Worm (Caenorhabditis elegans) whole organism, L3 larva: ENCODE results near the gene npp-23.
A peak's percentile ranks its signal among the peaks of the same experiment; 100 is the strongest.

Experiments
- R02D3.7 ChIP-seq: fragments of 150-350 bp; optimal IDR thresholded peaks from 2 replicates; lab custom pipeline; 2014; ENCODE audit warnings: missing biosample characterization, missing genetic modification characterization
- aly-2 ChIP-seq: fragments of 150-350 bp; optimal IDR thresholded peaks from 2 replicates; lab custom pipeline; 2014; ENCODE audit warnings: missing biosample characterization, missing genetic modification characterization
- ama-1 ChIP-seq: fragments of 150-350 bp; optimal IDR thresholded peaks from 2 replicates; lab custom pipeline; 2018
- ceh-16 ChIP-seq: sonication (generic microtip); optimal IDR thresholded peaks from 2 replicates; lab custom pipeline; 2017; ENCODE audit warnings: missing biosample characterization, missing genetic modification characterization
- ceh-28 ChIP-seq: fragments of 150-350 bp; optimal IDR thresholded peaks from 2 replicates; lab custom pipeline; 2014; ENCODE audit warnings: missing biosample characterization, missing genetic modification reagents, missing genetic modification characterization
- ceh-82 ChIP-seq: fragments of 150-350 bp; optimal IDR thresholded peaks from 2 replicates; lab custom pipeline; 2014; ENCODE audit warnings: missing biosample characterization, missing genetic modification characterization
- ceh-9 ChIP-seq: sonication (generic microtip); optimal IDR thresholded peaks from 2 replicates; lab custom pipeline; 2018; ENCODE audit warnings: missing biosample characterization, missing genetic modification characterization
- daf-12 ChIP-seq: fragments of 150-350 bp; optimal IDR thresholded peaks from 2 replicates; lab custom pipeline; 2014; ENCODE audit warnings: missing biosample characterization, missing genetic modification reagents, missing genetic modification characterization
- egl-27 ChIP-seq: sonication (generic microtip); optimal IDR thresholded peaks from 4 replicates; lab custom pipeline; 2017; ENCODE audit warnings: missing biosample characterization, missing genetic modification reagents, missing genetic modification characterization
- egl-5 ChIP-seq: fragments of 150-350 bp; optimal IDR thresholded peaks from 2 replicates; lab custom pipeline; 2017; ENCODE audit warnings: missing biosample characterization, missing genetic modification reagents, missing genetic modification characterization, inconsistent platforms
- elt-1 ChIP-seq: fragments of 150-350 bp; optimal IDR thresholded peaks from 2 replicates; lab custom pipeline; 2014; ENCODE audit warnings: missing biosample characterization, missing genetic modification characterization
- elt-2 ChIP-seq: sonication (generic microtip); optimal IDR thresholded peaks from 2 replicates; lab custom pipeline; 2016; ENCODE audit warnings: missing genetic modification reagents, mild to moderate bottlenecking, missing genetic modification characterization, missing compliant biosample characterization
- elt-3 ChIP-seq, 3 experiments: fragments of 150-350 bp in 1 of 3; sonication (generic microtip) in 2 of 3; optimal IDR thresholded peaks; 2 replicates in 2 of 3; 4 replicates in 1 of 3; lab custom pipeline; 2014 to 2017; ENCODE audit warnings: missing biosample characterization in 3 of 3, missing genetic modification characterization in 3 of 3
- eor-1 ChIP-seq, 2 experiments: fragments of 150-350 bp; optimal IDR thresholded peaks; 2 replicates each; lab custom pipeline; 2014 to 2018; ENCODE audit warnings: missing biosample characterization in 2 of 2, missing genetic modification characterization in 2 of 2
- fkh-10 ChIP-seq: sonication (generic microtip); optimal IDR thresholded peaks from 2 replicates; lab custom pipeline; 2017; ENCODE audit warnings: missing biosample characterization, missing genetic modification reagents, missing genetic modification characterization
- fkh-2 ChIP-seq: fragments of 150-350 bp; optimal IDR thresholded peaks from 2 replicates; lab custom pipeline; 2014; ENCODE audit warnings: missing biosample characterization, missing genetic modification reagents, missing genetic modification characterization
- fos-1 ChIP-seq: fragments of 150-350 bp; optimal IDR thresholded peaks from 2 replicates; lab custom pipeline; 2014; ENCODE audit warnings: missing biosample characterization, missing genetic modification characterization
- hmg-11 ChIP-seq: sonication (generic microtip); optimal IDR thresholded peaks from 2 replicates; lab custom pipeline; 2016; ENCODE audit warnings: missing genetic modification characterization, missing compliant biosample characterization
- jun-1 ChIP-seq: fragments of 150-350 bp; optimal IDR thresholded peaks from 2 replicates; lab custom pipeline; 2014; ENCODE audit warnings: missing biosample characterization, missing genetic modification reagents, missing genetic modification characterization
- lin-15B ChIP-seq: fragments of 150-350 bp; optimal IDR thresholded peaks from 2 replicates; lab custom pipeline; 2014; ENCODE audit warnings: missing biosample characterization, missing genetic modification characterization
- lin-39 ChIP-seq: fragments of 150-350 bp; optimal IDR thresholded peaks from 2 replicates; lab custom pipeline; 2018; ENCODE audit warnings: missing biosample characterization, missing genetic modification reagents, missing genetic modification characterization
- lsy-12 ChIP-seq: sonication (generic microtip); optimal IDR thresholded peaks from 2 replicates; lab custom pipeline; 2016; ENCODE audit warnings: mild to moderate bottlenecking, missing genetic modification characterization, missing compliant biosample characterization
- mdl-1 ChIP-seq: fragments of 150-350 bp; optimal IDR thresholded peaks from 2 replicates; lab custom pipeline; 2014; ENCODE audit warnings: missing biosample characterization, missing genetic modification characterization
- mml-1 ChIP-seq: fragments of 150-350 bp; sonication (generic microtip); optimal IDR thresholded peaks from 3 replicates; lab custom pipeline; 2014; ENCODE audit warnings: missing biosample characterization, missing genetic modification characterization
- nfya-1 ChIP-seq: sonication (generic microtip); optimal IDR thresholded peaks from 2 replicates; lab custom pipeline; 2017; ENCODE audit warnings: missing genetic modification characterization, mild to moderate bottlenecking, missing compliant biosample characterization, antibody characterized with exemption, moderate library complexity; ENCODE audit not compliant: insufficient read depth
- nhr-11 ChIP-seq: fragments of 150-350 bp; optimal IDR thresholded peaks from 2 replicates; lab custom pipeline; 2014; ENCODE audit warnings: missing biosample characterization, missing genetic modification characterization
- nhr-23 ChIP-seq: fragments of 150-350 bp; optimal IDR thresholded peaks from 2 replicates; lab custom pipeline; 2014; ENCODE audit warnings: missing biosample characterization, missing genetic modification reagents, missing genetic modification characterization
- nhr-237 ChIP-seq: fragments of 150-350 bp; optimal IDR thresholded peaks from 2 replicates; lab custom pipeline; 2014; ENCODE audit warnings: missing biosample characterization, missing genetic modification characterization
- nhr-25 ChIP-seq: sonication (generic microtip); optimal IDR thresholded peaks from 2 replicates; lab custom pipeline; 2017; ENCODE audit warnings: missing biosample characterization, missing genetic modification characterization
- nhr-28 ChIP-seq: fragments of 150-350 bp; optimal IDR thresholded peaks from 2 replicates; lab custom pipeline; 2014; ENCODE audit warnings: missing biosample characterization, missing genetic modification characterization
- nhr-76 ChIP-seq: fragments of 150-350 bp; sonication (generic microtip); optimal IDR thresholded peaks from 5 replicates; lab custom pipeline; 2014; ENCODE audit warnings: missing biosample characterization, missing genetic modification characterization
- nhr-77 ChIP-seq: fragments of 150-350 bp; optimal IDR thresholded peaks from 2 replicates; lab custom pipeline; 2014; ENCODE audit warnings: missing biosample characterization, missing genetic modification characterization
- pha-4 ChIP-seq: fragments of 150-350 bp; optimal IDR thresholded peaks from 2 replicates; lab custom pipeline; 2014; ENCODE audit warnings: missing biosample characterization, missing genetic modification reagents, missing genetic modification characterization
- pqm-1 ChIP-seq: fragments of 150-350 bp; optimal IDR thresholded peaks from 2 replicates; lab custom pipeline; 2017; ENCODE audit warnings: missing biosample characterization, missing genetic modification characterization, inconsistent platforms
- sea-2 ChIP-seq: fragments of 150-350 bp; sonication (generic microtip); optimal IDR thresholded peaks from 4 replicates; lab custom pipeline; 2014; ENCODE audit warnings: missing biosample characterization, missing genetic modification reagents, missing genetic modification characterization
- snpc-4 ChIP-seq: fragments of 150-350 bp; optimal IDR thresholded peaks from 2 replicates; lab custom pipeline; 2014; ENCODE audit warnings: missing biosample characterization, missing genetic modification characterization
- tbx-2 ChIP-seq: sonication (generic microtip); optimal IDR thresholded peaks from 2 replicates; lab custom pipeline; 2016; ENCODE audit warnings: mild to moderate bottlenecking, missing genetic modification characterization, missing compliant biosample characterization
- unc-39 ChIP-seq: sonication (generic microtip); optimal IDR thresholded peaks from 4 replicates; lab custom pipeline; 2017; ENCODE audit warnings: missing biosample characterization, missing genetic modification characterization
- unc-62 ChIP-seq: fragments of 150-350 bp; sonication (generic microtip); optimal IDR thresholded peaks from 4 replicates; lab custom pipeline; 2014; ENCODE audit warnings: missing biosample characterization, missing genetic modification reagents, missing genetic modification characterization
- ztf-11 ChIP-seq: fragments of 150-350 bp; optimal IDR thresholded peaks from 2 replicates; lab custom pipeline; 2014; ENCODE audit warnings: missing biosample characterization, missing genetic modification characterization
- ztf-4 ChIP-seq: fragments of 150-350 bp; optimal IDR thresholded peaks from 2 replicates; lab custom pipeline; 2014; ENCODE audit warnings: missing biosample characterization, missing genetic modification characterization

The npp-23 gene

DNA sequence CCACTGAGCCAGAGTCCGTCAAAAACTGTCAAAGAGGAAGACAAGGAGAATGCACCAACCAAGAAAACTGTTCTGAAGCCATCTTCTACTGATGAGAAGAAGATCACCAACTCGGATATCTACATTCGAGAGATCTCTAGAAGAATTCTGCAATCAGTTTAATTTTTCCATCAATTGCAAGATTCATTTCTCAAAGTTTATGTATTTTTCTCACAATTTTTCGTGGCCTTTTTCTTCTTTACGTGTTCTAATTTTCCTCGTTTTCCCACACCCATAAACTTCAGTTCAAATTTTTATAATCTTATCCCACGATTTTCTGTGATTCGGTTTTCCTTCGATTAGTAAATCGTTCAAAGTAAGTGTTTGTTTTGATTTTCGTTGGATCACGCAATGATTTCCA lies 4.4 kb upstream of the npp-23 start, which contains the start of gene hdl-2:
TSS of gene hdl-2 (plus strand) at position 301 of the 400 bp plus-strand sequence.
- no peak for TF ChIP-seq ceh-16 (tag; lab: Kevin White, UChicago)
- TF ChIP-seq nhr-237: no peak
- no peak for TF ChIP-seq snpc-4
- no peak for TF ChIP-seq nhr-76 (tag; lab: Kevin White, UChicago)
- no peak for TF ChIP-seq R02D3.7 (tag; lab: Kevin White, UChicago)
- TF ChIP-seq ceh-28: no peak
- no peak for TF ChIP-seq nhr-77 (tag; lab: Kevin White, UChicago)
- no peak for TF ChIP-seq daf-12 (tag; lab: Kevin White, UChicago)
- no peak for TF ChIP-seq pqm-1 (tag; lab: Kevin White, UChicago)
- no peak for TF ChIP-seq elt-2
- TF ChIP-seq mml-1: no peak
- TF ChIP-seq nfya-1: no peak
- no peak for TF ChIP-seq fkh-10 (GFP tag; lab: Kevin White, UChicago)
- no peak for TF ChIP-seq mdl-1

DNA sequence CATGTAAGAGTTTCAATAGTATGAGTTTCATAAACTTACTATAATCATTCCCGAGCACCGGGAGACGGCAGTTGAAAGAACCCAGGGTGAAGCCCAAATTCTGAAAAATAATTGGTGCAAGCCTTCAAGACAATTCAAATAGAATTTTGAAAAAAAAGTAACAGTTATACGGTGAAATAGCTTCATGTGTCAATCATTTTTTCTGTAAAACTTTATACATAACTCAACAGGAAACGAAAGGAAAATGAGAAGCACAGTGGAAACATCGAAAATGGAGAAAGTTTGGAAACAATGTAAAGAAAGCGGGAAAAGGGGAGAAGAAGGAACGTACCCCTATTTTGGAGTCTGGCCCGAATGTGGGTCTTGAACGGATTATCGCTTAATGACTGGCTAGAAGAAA lies 3.5 kb upstream of the npp-23 start, which contains the start of gene C09G9.3:
TSS of gene C09G9.3 (minus strand) at position 101 of the 400 bp plus-strand sequence.
- no peak for TF ChIP-seq ztf-11 (tag; lab: Kevin White, UChicago)
- no peak for TF ChIP-seq tbx-2 (tag; lab: Kevin White, UChicago)
- TF ChIP-seq unc-62 (GFP tag; lab: Kevin White, UChicago): no peak
- TF ChIP-seq fkh-2 (tag; lab: Kevin White, UChicago): no peak
- no peak for TF ChIP-seq aly-2 (tag; lab: Kevin White, UChicago)
- TF ChIP-seq lin-39 (tag; lab: Kevin White, UChicago): no peak
- no peak for TF ChIP-seq mml-1
- TF ChIP-seq daf-12 (tag; lab: Kevin White, UChicago): no peak
- no peak for TF ChIP-seq elt-2
- TF ChIP-seq nhr-25 (tag; lab: Kevin White, UChicago): no peak
- no peak for TF ChIP-seq sea-2 (GFP tag; lab: Kevin White, UChicago)
- TF ChIP-seq ceh-82 (tag; lab: Kevin White, UChicago): no peak
- TF ChIP-seq elt-3 (tag; optimal IDR thresholded peaks at IDR 0.05; lab: Kevin White, UChicago): no peak
- TF ChIP-seq jun-1: no peak
- no peak for TF ChIP-seq nhr-23 (tag; lab: Kevin White, UChicago)
- no peak for TF ChIP-seq ceh-16 (tag; lab: Kevin White, UChicago)
- TF ChIP-seq ztf-4 (tag; lab: Kevin White, UChicago): no peak
- no peak for TF ChIP-seq nfya-1

DNA sequence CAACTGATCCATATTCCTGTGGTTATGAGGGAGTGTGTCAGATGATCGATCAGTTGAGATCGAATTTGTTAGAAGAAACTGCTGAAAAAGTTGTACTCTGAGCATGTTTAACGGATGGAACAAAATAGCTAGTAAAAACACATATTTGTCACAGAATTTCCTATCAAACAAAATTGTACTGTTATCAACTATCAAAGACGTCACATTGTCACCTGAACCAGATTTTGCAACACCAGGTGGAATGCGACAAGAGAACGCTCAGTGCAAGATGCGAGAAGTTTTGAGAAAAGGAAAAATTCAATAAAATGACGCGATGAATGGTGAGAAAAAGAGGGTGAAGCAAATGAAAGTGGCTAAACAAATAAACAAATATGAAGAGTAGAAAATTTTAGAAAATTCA lies 1.9 kb downstream of the npp-23 start:
- no peak for TF ChIP-seq lin-15B (tag; lab: Kevin White, UChicago)
- TF ChIP-seq elt-1 (tag; lab: Kevin White, UChicago): no peak
- TF ChIP-seq egl-27: no peak
- TF ChIP-seq elt-3 (tag; optimal IDR thresholded peaks at IDR 0.05; lab: Kevin White, UChicago): no peak
- no peak for TF ChIP-seq ceh-9
- TF ChIP-seq fos-1 (tag; lab: Kevin White, UChicago): no peak
- no peak for TF ChIP-seq ztf-4 (tag; lab: Kevin White, UChicago)
- TF ChIP-seq mml-1: no peak
- TF ChIP-seq elt-2: peak; percentile 51
- peak; percentile 11 for TF ChIP-seq pha-4
- TF ChIP-seq R02D3.7 (tag; lab: Kevin White, UChicago): no peak
- no peak for TF ChIP-seq nhr-11 (tag; lab: Kevin White, UChicago)
- TF ChIP-seq mdl-1: no peak

DNA sequence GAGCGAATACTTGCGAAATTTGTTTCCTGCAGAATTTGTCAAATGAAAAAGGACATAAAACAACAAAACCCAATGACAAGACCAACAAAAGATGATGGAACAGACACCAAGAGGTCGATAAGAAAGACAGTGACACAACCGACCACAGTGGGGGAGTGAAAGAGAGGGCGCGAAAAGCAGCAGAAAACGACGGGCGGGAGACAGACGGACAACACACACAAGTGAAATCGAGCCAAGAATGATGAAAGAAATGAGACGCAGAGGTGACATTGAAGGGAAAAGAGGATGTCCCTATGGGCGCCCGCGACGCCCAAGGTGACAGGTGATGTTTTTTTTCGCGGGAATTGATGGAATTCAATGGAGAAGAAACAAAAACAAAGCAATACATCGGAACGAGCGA lies 3.4 kb downstream of the npp-23 start:
- TF ChIP-seq fkh-10 (GFP tag; lab: Kevin White, UChicago): no peak
- TF ChIP-seq ama-1: peak; percentile 57
- TF ChIP-seq nhr-237: no peak
- TF ChIP-seq unc-62 (GFP tag; lab: Kevin White, UChicago): peak; percentile 84
- no peak for TF ChIP-seq daf-12 (tag; lab: Kevin White, UChicago)
- peak; percentile 53 for TF ChIP-seq nfya-1
- peak; percentile 39 for TF ChIP-seq hmg-11
- no peak for TF ChIP-seq sea-2 (GFP tag; lab: Kevin White, UChicago)
- peak; percentile 81 for TF ChIP-seq pha-4
- peak; percentile 49 for TF ChIP-seq nhr-23 (tag; lab: Kevin White, UChicago)
- TF ChIP-seq nhr-25 (tag; lab: Kevin White, UChicago): peak; percentile 95
- TF ChIP-seq pqm-1 (tag; lab: Kevin White, UChicago): peak; percentile 27
- peak; percentile 50 for TF ChIP-seq snpc-4
- no peak for TF ChIP-seq nhr-28 (tag; lab: Kevin White, UChicago)
- TF ChIP-seq elt-3 (tag; optimal IDR thresholded peaks at IDR 0.05; lab: Kevin White, UChicago): no peak
- no peak for TF ChIP-seq nhr-76 (tag; lab: Kevin White, UChicago)
- peak; percentile 35 for TF ChIP-seq egl-5
- no peak for TF ChIP-seq eor-1 (tag; optimal IDR thresholded peaks at IDR 0.05; lab: Kevin White, UChicago)
- peak; percentile 37 for TF ChIP-seq fos-1 (tag; lab: Kevin White, UChicago)
- peak; percentile 49 for TF ChIP-seq lin-39 (tag; lab: Kevin White, UChicago)
- peak; percentile 83 for TF ChIP-seq elt-2
- no peak for TF ChIP-seq ceh-28
- TF ChIP-seq elt-1 (tag; lab: Kevin White, UChicago): no peak
- TF ChIP-seq unc-39 (tag; lab: Kevin White, UChicago): no peak
- peak; percentile 23 for TF ChIP-seq lsy-12 (tag; lab: Kevin White, UChicago)
- TF ChIP-seq ceh-16 (tag; lab: Kevin White, UChicago): no peak
- TF ChIP-seq jun-1: peak; percentile 16
- peak; percentile 4 for TF ChIP-seq mdl-1
- TF ChIP-seq lin-15B (tag; lab: Kevin White, UChicago): peak; percentile 21
